Worm (Caenorhabditis elegans) whole organism, L3 larva: ENCODE data around the gene tmed-13.

Experiments used
- egl-27 ChIP-seq: sonication (generic microtip); optimal IDR thresholded peaks from 4 replicates; lab custom pipeline; 2017; ENCODE audit warnings: missing biosample characterization, missing genetic modification reagents, missing genetic modification characterization
- elt-1 ChIP-seq: fragments of 150-350 bp; optimal IDR thresholded peaks from 2 replicates; lab custom pipeline; 2014; ENCODE audit warnings: missing biosample characterization, missing genetic modification characterization
- elt-3 ChIP-seq, 3 experiments: fragments of 150-350 bp in 1 of 3; sonication (generic microtip) in 2 of 3; optimal IDR thresholded peaks; 2 replicates in 2 of 3; 4 replicates in 1 of 3; lab custom pipeline; 2014 to 2017; ENCODE audit warnings: missing biosample characterization in 3 of 3, missing genetic modification characterization in 3 of 3
- fkh-10 ChIP-seq: sonication (generic microtip); optimal IDR thresholded peaks from 2 replicates; lab custom pipeline; 2017; ENCODE audit warnings: missing biosample characterization, missing genetic modification reagents, missing genetic modification characterization
- hmg-11 ChIP-seq: sonication (generic microtip); optimal IDR thresholded peaks from 2 replicates; lab custom pipeline; 2016; ENCODE audit warnings: missing genetic modification characterization, missing compliant biosample characterization
- lin-15B ChIP-seq: fragments of 150-350 bp; optimal IDR thresholded peaks from 2 replicates; lab custom pipeline; 2014; ENCODE audit warnings: missing biosample characterization, missing genetic modification characterization
- nhr-25 ChIP-seq: sonication (generic microtip); optimal IDR thresholded peaks from 2 replicates; lab custom pipeline; 2017; ENCODE audit warnings: missing biosample characterization, missing genetic modification characterization
- nhr-77 ChIP-seq: fragments of 150-350 bp; optimal IDR thresholded peaks from 2 replicates; lab custom pipeline; 2014; ENCODE audit warnings: missing biosample characterization, missing genetic modification characterization
- snpc-4 ChIP-seq: fragments of 150-350 bp; optimal IDR thresholded peaks from 2 replicates; lab custom pipeline; 2014; ENCODE audit warnings: missing biosample characterization, missing genetic modification characterization
- unc-39 ChIP-seq: sonication (generic microtip); optimal IDR thresholded peaks from 4 replicates; lab custom pipeline; 2017; ENCODE audit warnings: missing biosample characterization, missing genetic modification characterization
- zag-1 ChIP-seq: fragments of 150-350 bp; optimal IDR thresholded peaks from 2 replicates; lab custom pipeline; 2014; ENCODE audit warnings: missing biosample characterization, missing genetic modification characterization

DNA sequence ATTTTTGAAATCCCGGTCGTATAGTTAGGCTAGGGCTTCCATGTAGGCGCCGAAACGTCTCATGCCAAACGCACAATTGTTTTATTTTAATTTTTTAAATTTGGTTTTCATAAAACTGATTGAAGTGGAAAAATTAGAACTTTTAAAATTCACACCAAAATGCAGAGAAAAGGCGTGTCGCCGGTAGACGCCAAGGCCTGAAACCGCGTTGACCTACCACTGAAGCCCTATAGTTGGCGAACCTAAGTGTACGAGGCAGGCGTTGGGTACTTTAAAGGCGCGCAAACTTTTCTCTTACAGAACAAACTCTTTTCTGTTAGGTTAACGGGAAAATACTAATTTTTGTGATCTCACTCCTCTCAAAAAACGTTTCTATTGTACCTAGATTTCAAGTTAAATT is 22.1 kb upstream of the tmed-13 start, which contains the start of gene Y73B6BL.44:
- TF ChIP-seq zag-1 (tag; lab: Kevin White, UChicago), result no peak
- no peak for TF ChIP-seq fkh-10
- no peak for TF ChIP-seq egl-27 (tag; lab: Kevin White, UChicago)
- TF ChIP-seq nhr-77 (tag; lab: Kevin White, UChicago), result no peak
- no peak for TF ChIP-seq nhr-25 (tag; lab: Kevin White, UChicago)
- TF ChIP-seq unc-39, result no peak
- TF ChIP-seq snpc-4 (tag; lab: Kevin White, UChicago), result no peak
- TF ChIP-seq hmg-11 (tag; lab: Kevin White, UChicago), result no peak
- no peak for TF ChIP-seq elt-1 (tag; lab: Kevin White, UChicago)
- no peak for TF ChIP-seq elt-3 (tag; optimal IDR thresholded peaks at IDR 0.05; lab: Kevin White, UChicago)
- no peak for TF ChIP-seq lin-15B (tag; lab: Kevin White, UChicago)
